Worm (Caenorhabditis elegans): ENCODE results near the gene K02E10.5.

K02E10.5 gene

DNA sequence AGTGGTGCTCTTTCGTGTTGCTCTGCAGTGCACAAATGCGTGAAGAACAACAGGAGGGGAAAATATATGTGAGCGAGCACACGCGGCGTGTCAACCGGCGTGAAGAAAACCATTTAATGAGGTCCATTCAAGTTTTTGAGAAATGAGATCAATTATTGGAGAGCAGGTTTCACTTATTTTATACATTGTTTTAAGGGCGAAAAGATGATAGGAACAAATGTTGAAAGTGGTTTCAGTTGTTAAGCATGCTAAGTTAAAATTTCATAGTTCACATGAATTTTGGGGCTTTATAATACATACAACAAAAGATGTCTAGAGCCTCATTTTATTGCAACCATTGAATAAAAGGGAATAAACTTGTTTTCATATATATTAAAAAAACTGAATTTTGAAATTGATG lies at the start of gene K02E10.5:
K02E10.5 (minus strand) TSS at position 101 of the 400 bp plus-strand sequence.
- no peak for TF ChIP-seq T22C8.4 (GFP tag; IDR thresholded peaks at IDR 0.05)
- no peak for TF ChIP-seq cog-1 (tag; optimal IDR thresholded peaks at IDR 0.05)
- no peak for TF ChIP-seq ref-1 (GFP tag; conservative IDR thresholded peaks at IDR 0.05)
- TF ChIP-seq ztf-29 (GFP tag; IDR thresholded peaks at IDR 0.05) = no peak
- TF ChIP-seq med-1 (GFP tag; optimal IDR thresholded peaks at IDR 0.05; ENCODE audit: insufficient read depth) = no peak
- TF ChIP-seq tab-1 (GFP tag; IDR thresholded peaks at IDR 0.05) = no peak
- TF ChIP-seq flt-1 (GFP tag; IDR thresholded peaks at IDR 0.05) = no peak
- no peak for TF ChIP-seq klf-2 (GFP tag; conservative IDR thresholded peaks at IDR 0.05)
- TF ChIP-seq ztf-23 (GFP tag; IDR thresholded peaks at IDR 0.05) = no peak

DNA sequence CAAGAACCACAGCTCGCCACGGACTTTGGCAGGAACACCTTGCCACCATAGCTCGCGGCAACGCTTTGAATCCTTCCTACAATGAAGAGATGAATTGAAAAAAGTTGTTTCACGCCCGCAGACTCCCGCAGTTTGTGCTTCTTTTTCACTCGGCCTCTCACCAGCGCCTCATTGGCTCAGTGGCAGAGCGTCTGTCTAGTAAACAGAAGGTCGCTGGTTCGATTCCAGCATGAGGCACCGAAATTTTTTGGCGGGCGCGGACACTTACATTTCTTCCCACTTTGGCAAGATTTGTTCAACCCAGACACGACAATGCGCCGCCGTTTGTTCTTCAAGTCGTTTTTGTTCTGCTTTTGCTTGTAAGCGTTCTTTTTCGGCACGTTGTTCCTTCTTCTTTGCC lies 49.2 kb upstream of the K02E10.5 start:
- TF ChIP-seq flt-1 (GFP tag; IDR thresholded peaks at IDR 0.05) (no peak), T22C8.4 (GFP tag; IDR thresholded peaks at IDR 0.05) (no peak), ref-1 (GFP tag; conservative IDR thresholded peaks at IDR 0.05) (no peak; the same call in 1 of the 2 replicates), ztf-29 (GFP tag; IDR thresholded peaks at IDR 0.05) (peak; percentile 37; the same call in 1 of the 2 replicates), tab-1 (GFP tag; IDR thresholded peaks at IDR 0.05) (0 out of 2 replicates have a peak, but pooled peaks have one; percentile 50), med-1 (GFP tag; optimal IDR thresholded peaks at IDR 0.05; ENCODE audit: insufficient read depth) (no peak), cog-1 (tag; optimal IDR thresholded peaks at IDR 0.05) (no peak), ztf-23 (GFP tag; IDR thresholded peaks at IDR 0.05) (peak; percentile 62; the same call in 1 of the 2 replicates), klf-2 (GFP tag; conservative IDR thresholded peaks at IDR 0.05) (no peak; the same call in 1 of the 2 replicates)

- TF ChIP-seq ztf-23 (GFP tag; IDR thresholded peaks at IDR 0.05) (no peak), flt-1 (GFP tag; IDR thresholded peaks at IDR 0.05) (no peak), T22C8.4 (GFP tag; IDR thresholded peaks at IDR 0.05) (no peak), ztf-29 (GFP tag; IDR thresholded peaks at IDR 0.05) (no peak), cog-1 (tag; optimal IDR thresholded peaks at IDR 0.05) (no peak), klf-2 (GFP tag; conservative IDR thresholded peaks at IDR 0.05) (no peak)
Observed at ce11 chrX:2527194-2527593, 48.5 kb upstream of the K02E10.5 start.

- TF ChIP-seq cog-1 (tag; optimal IDR thresholded peaks at IDR 0.05) (no peak), T22C8.4 (GFP tag; IDR thresholded peaks at IDR 0.05) (no peak), ref-1 (GFP tag; conservative IDR thresholded peaks at IDR 0.05) (no peak)
Observed at ce11 chrX:2526078-2526477, 47.4 kb upstream of the K02E10.5 start.

DNA sequence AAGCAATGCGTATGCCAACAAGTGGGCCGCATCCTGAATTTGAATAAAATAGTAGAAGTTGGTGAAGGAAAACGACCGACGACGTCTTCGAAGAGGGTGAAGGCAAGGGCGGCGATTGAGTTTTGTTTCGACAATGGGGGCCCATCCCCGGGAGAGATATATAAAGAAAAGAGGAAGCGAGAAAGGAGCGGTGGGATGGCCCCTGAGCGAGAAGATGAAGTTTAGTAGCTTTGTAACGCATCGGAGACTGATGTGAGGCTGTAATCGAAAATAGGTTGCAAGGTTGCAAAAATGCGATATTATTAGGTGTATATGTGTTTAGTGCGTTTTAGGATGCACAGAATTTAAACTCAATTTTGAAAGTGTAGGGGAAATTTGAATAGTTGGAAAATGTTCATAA lies 43.9 kb upstream of the K02E10.5 start:
- no peak for TF ChIP-seq ztf-29 (GFP tag; IDR thresholded peaks at IDR 0.05)
- no peak for TF ChIP-seq med-1 (GFP tag; optimal IDR thresholded peaks at IDR 0.05; ENCODE audit: insufficient read depth)

ce11 chrX:2520461-2520860 lies 41.7 kb upstream of the K02E10.5 start:
- TF ChIP-seq tab-1 (GFP tag; IDR thresholded peaks at IDR 0.05) (no peak), T22C8.4 (GFP tag; IDR thresholded peaks at IDR 0.05) (no peak), ref-1 (GFP tag; conservative IDR thresholded peaks at IDR 0.05) (no peak), med-1 (GFP tag; optimal IDR thresholded peaks at IDR 0.05; ENCODE audit: insufficient read depth) (no peak), ztf-29 (GFP tag; IDR thresholded peaks at IDR 0.05) (no peak), flt-1 (GFP tag; IDR thresholded peaks at IDR 0.05) (no peak), ztf-23 (GFP tag; IDR thresholded peaks at IDR 0.05) (no peak), klf-2 (GFP tag; conservative IDR thresholded peaks at IDR 0.05) (no peak), cog-1 (tag; optimal IDR thresholded peaks at IDR 0.05) (no peak)

DNA sequence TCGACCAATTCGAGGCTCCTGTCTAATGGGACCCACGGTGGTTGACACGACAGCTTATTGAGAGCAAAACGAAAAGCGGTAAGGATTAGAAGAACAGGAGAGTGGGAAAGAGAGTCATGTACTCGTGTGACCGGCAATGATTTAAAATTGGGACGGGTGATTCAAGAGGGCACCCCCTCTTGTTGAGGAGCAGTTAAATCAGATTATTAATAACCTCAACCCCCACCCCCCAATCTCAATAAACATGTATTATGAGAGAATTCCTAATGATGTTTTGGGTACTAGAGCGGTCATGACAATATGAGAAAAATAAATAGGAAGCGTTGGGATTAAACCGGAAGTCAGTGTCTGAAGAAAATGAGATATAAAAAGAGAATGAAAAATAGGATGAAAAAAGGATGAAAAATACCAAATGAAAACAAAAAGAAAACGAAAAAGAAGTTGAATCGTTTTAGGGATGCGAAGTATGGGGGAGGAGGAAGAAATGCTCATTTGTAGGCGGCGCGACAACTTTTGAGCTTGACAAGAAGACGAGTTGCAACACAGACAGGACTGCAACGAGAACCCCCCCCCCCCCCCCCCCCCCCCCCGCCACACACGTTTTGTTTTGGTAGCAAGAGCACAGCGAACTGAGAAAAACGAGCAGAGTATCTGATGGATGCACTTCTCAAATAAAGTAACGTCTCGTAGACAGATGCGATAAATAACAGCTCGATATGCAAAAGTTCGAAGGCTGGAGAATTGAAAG lies 38.4 kb upstream of the K02E10.5 start:
- no peak for TF ChIP-seq tab-1 (GFP tag; IDR thresholded peaks at IDR 0.05)
- no peak for TF ChIP-seq T22C8.4 (GFP tag; IDR thresholded peaks at IDR 0.05)
- TF ChIP-seq ztf-29 (GFP tag; IDR thresholded peaks at IDR 0.05) = no peak
- no peak for TF ChIP-seq ztf-23 (GFP tag; IDR thresholded peaks at IDR 0.05)
- no peak for TF ChIP-seq ref-1 (GFP tag; conservative IDR thresholded peaks at IDR 0.05)
- no peak for TF ChIP-seq med-1 (GFP tag; optimal IDR thresholded peaks at IDR 0.05; ENCODE audit: insufficient read depth)
- TF ChIP-seq cog-1 (tag; optimal IDR thresholded peaks at IDR 0.05) = no peak
- TF ChIP-seq flt-1 (GFP tag; IDR thresholded peaks at IDR 0.05) = no peak
- TF ChIP-seq klf-2 (GFP tag; conservative IDR thresholded peaks at IDR 0.05) = no peak

DNA sequence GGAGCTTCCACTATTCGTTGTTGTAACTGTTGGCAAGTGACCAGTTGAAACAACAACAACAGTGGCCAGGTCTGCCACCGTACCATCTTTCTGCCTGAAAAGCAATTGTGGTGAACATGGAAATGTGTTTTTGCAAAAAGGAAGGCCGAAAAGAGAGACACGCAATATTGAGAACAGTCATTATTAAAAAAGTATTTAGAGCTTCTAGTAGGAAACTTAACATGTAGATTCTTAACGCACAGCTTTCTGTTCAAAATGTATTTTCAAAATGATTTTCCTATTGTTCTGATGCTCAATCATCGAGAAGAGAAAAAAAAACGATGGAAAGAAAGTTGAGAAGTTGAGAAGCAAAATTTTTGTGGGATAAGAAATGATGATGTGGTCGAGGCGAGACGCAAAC lies 36.5 kb upstream of the K02E10.5 start, which contains the start of gene syg-1:
syg-1 (minus strand) TSS at position 101 of the 400 bp plus-strand sequence.
- no peak for TF ChIP-seq tab-1 (GFP tag; IDR thresholded peaks at IDR 0.05)
- no peak for TF ChIP-seq cog-1 (tag; optimal IDR thresholded peaks at IDR 0.05)
- no peak for TF ChIP-seq flt-1 (GFP tag; IDR thresholded peaks at IDR 0.05)
- TF ChIP-seq med-1 (GFP tag; optimal IDR thresholded peaks at IDR 0.05; ENCODE audit: insufficient read depth) = no peak
- no peak for TF ChIP-seq T22C8.4 (GFP tag; IDR thresholded peaks at IDR 0.05)
- TF ChIP-seq ztf-23 (GFP tag; IDR thresholded peaks at IDR 0.05) = no peak
- no peak for TF ChIP-seq ztf-29 (GFP tag; IDR thresholded peaks at IDR 0.05)
- TF ChIP-seq ref-1 (GFP tag; conservative IDR thresholded peaks at IDR 0.05) = no peak
- TF ChIP-seq klf-2 (GFP tag; conservative IDR thresholded peaks at IDR 0.05) = no peak

DNA sequence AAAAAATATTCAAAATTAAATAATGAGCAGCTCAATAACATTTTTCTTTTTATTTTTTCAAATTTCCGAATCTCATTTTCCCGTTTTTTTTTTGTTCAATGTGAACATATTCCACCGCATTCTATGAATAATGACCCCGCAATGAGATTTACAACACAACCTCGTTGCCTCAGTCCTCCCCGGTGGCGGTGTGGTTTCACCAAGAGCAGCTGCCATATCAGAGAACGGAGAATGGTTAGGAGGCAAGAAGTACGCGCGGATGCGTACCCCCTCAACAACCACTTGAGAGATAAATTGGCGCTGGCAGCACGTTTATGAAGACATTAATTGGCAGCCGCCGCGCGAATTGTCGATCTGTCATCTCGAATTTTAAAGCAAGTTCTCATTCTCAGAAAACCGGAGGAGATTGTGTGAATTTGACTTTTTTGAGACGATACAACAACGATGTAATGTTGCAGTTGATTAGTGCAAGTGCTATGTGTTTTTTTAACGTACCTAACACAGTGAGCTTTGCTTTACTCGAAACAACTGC lies 35.0 kb upstream of the K02E10.5 start:
- TF ChIP-seq cog-1 (tag; optimal IDR thresholded peaks at IDR 0.05) = peak; percentile 22
- TF ChIP-seq med-1 (GFP tag; optimal IDR thresholded peaks at IDR 0.05; ENCODE audit: insufficient read depth) = no peak

ce11 chrX:2508449-2508848 lies 29.7 kb upstream of the K02E10.5 start, which contains the start of gene K02E10.7:
Gene K02E10.7 (minus strand): TSS chrX:2508549.
- TF ChIP-seq flt-1 (GFP tag; IDR thresholded peaks at IDR 0.05) (no peak), cog-1 (tag; optimal IDR thresholded peaks at IDR 0.05) (no peak), ref-1 (GFP tag; conservative IDR thresholded peaks at IDR 0.05) (no peak), klf-2 (GFP tag; conservative IDR thresholded peaks at IDR 0.05) (no peak), T22C8.4 (GFP tag; IDR thresholded peaks at IDR 0.05) (no peak), tab-1 (GFP tag; IDR thresholded peaks at IDR 0.05) (no peak), ztf-23 (GFP tag; IDR thresholded peaks at IDR 0.05) (no peak), med-1 (GFP tag; optimal IDR thresholded peaks at IDR 0.05; ENCODE audit: insufficient read depth) (no peak), ztf-29 (GFP tag; IDR thresholded peaks at IDR 0.05) (no peak)
